Worm (Caenorhabditis elegans) whole organism, L3 larva: ENCODE measurements around the gene sra-2.
A peak's percentile ranks its signal among the peaks of the same experiment; 100 is the strongest.

ENCODE experiments used
- ZK546.5 ChIP-seq: sonication (generic microtip); optimal IDR thresholded peaks from 2 replicates; lab custom pipeline; 2017; ENCODE audit warnings: missing biosample characterization, missing genetic modification characterization
- aly-2 ChIP-seq: fragments of 150-350 bp; optimal IDR thresholded peaks from 2 replicates; lab custom pipeline; 2014; ENCODE audit warnings: missing biosample characterization, missing genetic modification characterization
- ceh-16 ChIP-seq: sonication (generic microtip); optimal IDR thresholded peaks from 2 replicates; lab custom pipeline; 2017; ENCODE audit warnings: missing biosample characterization, missing genetic modification characterization
- ceh-28 ChIP-seq: fragments of 150-350 bp; optimal IDR thresholded peaks from 2 replicates; lab custom pipeline; 2014; ENCODE audit warnings: missing biosample characterization, missing genetic modification reagents, missing genetic modification characterization
- ceh-82 ChIP-seq: fragments of 150-350 bp; optimal IDR thresholded peaks from 2 replicates; lab custom pipeline; 2014; ENCODE audit warnings: missing biosample characterization, missing genetic modification characterization
- egl-5 ChIP-seq: fragments of 150-350 bp; optimal IDR thresholded peaks from 2 replicates; lab custom pipeline; 2017; ENCODE audit warnings: missing biosample characterization, missing genetic modification reagents, missing genetic modification characterization, inconsistent platforms
- elt-1 ChIP-seq: fragments of 150-350 bp; optimal IDR thresholded peaks from 2 replicates; lab custom pipeline; 2014; ENCODE audit warnings: missing biosample characterization, missing genetic modification characterization
- elt-2 ChIP-seq: sonication (generic microtip); optimal IDR thresholded peaks from 2 replicates; lab custom pipeline; 2016; ENCODE audit warnings: missing genetic modification reagents, mild to moderate bottlenecking, missing genetic modification characterization, missing compliant biosample characterization
- elt-3 ChIP-seq, 3 experiments: fragments of 150-350 bp in 1 of 3; sonication (generic microtip) in 2 of 3; optimal IDR thresholded peaks; 2 replicates in 2 of 3; 4 replicates in 1 of 3; lab custom pipeline; 2014 to 2017; ENCODE audit warnings: missing biosample characterization in 3 of 3, missing genetic modification characterization in 3 of 3
- eor-1 ChIP-seq, 2 experiments: fragments of 150-350 bp; optimal IDR thresholded peaks; 2 replicates each; lab custom pipeline; 2014 to 2018; ENCODE audit warnings: missing biosample characterization in 2 of 2, missing genetic modification characterization in 2 of 2
- fkh-10 ChIP-seq: sonication (generic microtip); optimal IDR thresholded peaks from 2 replicates; lab custom pipeline; 2017; ENCODE audit warnings: missing biosample characterization, missing genetic modification reagents, missing genetic modification characterization
- fkh-2 ChIP-seq: fragments of 150-350 bp; optimal IDR thresholded peaks from 2 replicates; lab custom pipeline; 2014; ENCODE audit warnings: missing biosample characterization, missing genetic modification reagents, missing genetic modification characterization
- hmg-11 ChIP-seq: sonication (generic microtip); optimal IDR thresholded peaks from 2 replicates; lab custom pipeline; 2016; ENCODE audit warnings: missing genetic modification characterization, missing compliant biosample characterization
- jun-1 ChIP-seq: fragments of 150-350 bp; optimal IDR thresholded peaks from 2 replicates; lab custom pipeline; 2014; ENCODE audit warnings: missing biosample characterization, missing genetic modification reagents, missing genetic modification characterization
- lin-39 ChIP-seq: fragments of 150-350 bp; optimal IDR thresholded peaks from 2 replicates; lab custom pipeline; 2018; ENCODE audit warnings: missing biosample characterization, missing genetic modification reagents, missing genetic modification characterization
- lsy-12 ChIP-seq: sonication (generic microtip); optimal IDR thresholded peaks from 2 replicates; lab custom pipeline; 2016; ENCODE audit warnings: mild to moderate bottlenecking, missing genetic modification characterization, missing compliant biosample characterization
- mdl-1 ChIP-seq: fragments of 150-350 bp; optimal IDR thresholded peaks from 2 replicates; lab custom pipeline; 2014; ENCODE audit warnings: missing biosample characterization, missing genetic modification characterization
- nfya-1 ChIP-seq: sonication (generic microtip); optimal IDR thresholded peaks from 2 replicates; lab custom pipeline; 2017; ENCODE audit warnings: missing genetic modification characterization, mild to moderate bottlenecking, missing compliant biosample characterization, antibody characterized with exemption, moderate library complexity; ENCODE audit not compliant: insufficient read depth
- nhr-12 ChIP-seq: fragments of 150-350 bp; optimal IDR thresholded peaks from 2 replicates; lab custom pipeline; 2014; ENCODE audit warnings: missing biosample characterization, missing genetic modification characterization
- nhr-23 ChIP-seq: fragments of 150-350 bp; optimal IDR thresholded peaks from 2 replicates; lab custom pipeline; 2014; ENCODE audit warnings: missing biosample characterization, missing genetic modification reagents, missing genetic modification characterization
- nhr-237 ChIP-seq: fragments of 150-350 bp; optimal IDR thresholded peaks from 2 replicates; lab custom pipeline; 2014; ENCODE audit warnings: missing biosample characterization, missing genetic modification characterization
- nhr-43 ChIP-seq: sonication (generic microtip); optimal IDR thresholded peaks from 2 replicates; lab custom pipeline; 2016; ENCODE audit warnings: mild to moderate bottlenecking, missing genetic modification characterization, missing compliant biosample characterization; ENCODE audit not compliant: poor library complexity, severe bottlenecking
- nhr-76 ChIP-seq: fragments of 150-350 bp; sonication (generic microtip); optimal IDR thresholded peaks from 5 replicates; lab custom pipeline; 2014; ENCODE audit warnings: missing biosample characterization, missing genetic modification characterization
- nhr-77 ChIP-seq: fragments of 150-350 bp; optimal IDR thresholded peaks from 2 replicates; lab custom pipeline; 2014; ENCODE audit warnings: missing biosample characterization, missing genetic modification characterization
- pha-4 ChIP-seq: fragments of 150-350 bp; optimal IDR thresholded peaks from 2 replicates; lab custom pipeline; 2014; ENCODE audit warnings: missing biosample characterization, missing genetic modification reagents, missing genetic modification characterization
- pqm-1 ChIP-seq: fragments of 150-350 bp; optimal IDR thresholded peaks from 2 replicates; lab custom pipeline; 2017; ENCODE audit warnings: missing biosample characterization, missing genetic modification characterization, inconsistent platforms
- tbx-2 ChIP-seq: sonication (generic microtip); optimal IDR thresholded peaks from 2 replicates; lab custom pipeline; 2016; ENCODE audit warnings: mild to moderate bottlenecking, missing genetic modification characterization, missing compliant biosample characterization
- unc-62 ChIP-seq: fragments of 150-350 bp; sonication (generic microtip); optimal IDR thresholded peaks from 4 replicates; lab custom pipeline; 2014; ENCODE audit warnings: missing biosample characterization, missing genetic modification reagents, missing genetic modification characterization
- zag-1 ChIP-seq: fragments of 150-350 bp; optimal IDR thresholded peaks from 2 replicates; lab custom pipeline; 2014; ENCODE audit warnings: missing biosample characterization, missing genetic modification characterization
- ztf-4 ChIP-seq: fragments of 150-350 bp; optimal IDR thresholded peaks from 2 replicates; lab custom pipeline; 2014; ENCODE audit warnings: missing biosample characterization, missing genetic modification characterization

The sra-2 gene

DNA sequence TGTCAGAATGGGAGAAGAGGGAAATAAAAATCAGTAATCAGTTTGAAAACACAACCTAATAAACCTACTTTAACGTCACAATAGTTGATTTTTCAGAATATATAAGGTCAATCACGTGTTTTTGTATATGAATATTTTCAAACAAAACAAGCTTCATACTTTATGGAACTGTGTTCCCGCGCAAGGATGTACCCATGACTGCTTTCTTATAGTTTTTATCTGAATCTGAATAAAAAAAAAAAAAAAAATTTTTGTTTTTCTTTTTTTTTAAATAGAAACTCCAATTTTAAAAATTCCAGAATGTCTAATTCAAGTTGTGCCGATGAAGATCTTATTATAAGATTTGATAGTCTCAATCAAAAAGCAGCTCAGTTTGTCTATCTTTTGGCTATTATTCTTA lies at the start of gene sra-2:
Gene sra-2, plus strand, starts transcription at position 301 of the 400 bp plus-strand sequence.
- TF ChIP-seq eor-1 (tag; optimal IDR thresholded peaks at IDR 0.05; lab: Kevin White, UChicago) (no peak), aly-2 (no peak), fkh-10 (GFP tag; lab: Kevin White, UChicago) (no peak), nhr-43 (tag; lab: Kevin White, UChicago) (no peak), elt-2 (tag; lab: Kevin White, UChicago) (no peak), lin-39 (no peak), lsy-12 (no peak), ceh-28 (tag; lab: Kevin White, UChicago) (no peak), zag-1 (tag; lab: Kevin White, UChicago) (no peak), nhr-12 (no peak), jun-1 (tag; lab: Kevin White, UChicago) (no peak), elt-3 (tag; optimal IDR thresholded peaks at IDR 0.05; lab: Kevin White, UChicago) (no peak), mdl-1 (tag; lab: Kevin White, UChicago) (no peak), ceh-82 (tag; lab: Kevin White, UChicago) (no peak), tbx-2 (tag; lab: Kevin White, UChicago) (no peak), nhr-77 (tag; lab: Kevin White, UChicago) (no peak), egl-5 (tag; lab: Kevin White, UChicago) (no peak), fkh-2 (tag; lab: Kevin White, UChicago) (no peak)

DNA sequence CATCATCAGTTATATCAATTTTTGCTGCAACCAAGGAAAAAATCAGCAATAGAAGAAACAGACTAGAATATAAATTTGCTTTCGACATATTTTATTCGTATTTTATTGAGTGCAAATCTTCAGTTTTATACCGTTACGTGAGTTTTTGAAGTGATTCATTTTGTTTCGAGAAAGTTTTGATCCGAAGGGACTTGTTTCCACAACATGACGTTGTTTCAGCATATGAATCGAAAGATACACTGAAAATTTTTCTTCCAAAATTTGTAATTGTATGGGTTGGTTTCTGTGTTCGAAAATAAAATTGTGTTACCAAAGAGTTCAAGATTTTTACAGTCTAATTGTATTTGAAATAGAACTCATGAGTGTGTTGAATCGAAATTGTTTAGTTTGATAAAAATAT lies 48.6 kb upstream of the sra-2 start, which contains the start of gene T19H5.7:
Gene T19H5.7, minus strand, starts transcription at position 101 of the 400 bp plus-strand sequence.
- no peak for TF ChIP-seq pqm-1 (tag; lab: Kevin White, UChicago)
- TF ChIP-seq nhr-12 = no peak
- no peak for TF ChIP-seq nfya-1 (tag; lab: Kevin White, UChicago)
- TF ChIP-seq ceh-28 (tag; lab: Kevin White, UChicago) = no peak
- TF ChIP-seq zag-1 (tag; lab: Kevin White, UChicago) = no peak
- no peak for TF ChIP-seq nhr-23
- TF ChIP-seq elt-3 (tag; optimal IDR thresholded peaks at IDR 0.05; lab: Kevin White, UChicago) = no peak
- no peak for TF ChIP-seq elt-1
- no peak for TF ChIP-seq nhr-77 (tag; lab: Kevin White, UChicago)
- TF ChIP-seq aly-2 = no peak
- no peak for TF ChIP-seq lin-39
- no peak for TF ChIP-seq ztf-4 (tag; lab: Kevin White, UChicago)
- TF ChIP-seq tbx-2 (tag; lab: Kevin White, UChicago) = no peak
- TF ChIP-seq nhr-237 = no peak
- TF ChIP-seq hmg-11 (tag; lab: Kevin White, UChicago) = no peak

DNA sequence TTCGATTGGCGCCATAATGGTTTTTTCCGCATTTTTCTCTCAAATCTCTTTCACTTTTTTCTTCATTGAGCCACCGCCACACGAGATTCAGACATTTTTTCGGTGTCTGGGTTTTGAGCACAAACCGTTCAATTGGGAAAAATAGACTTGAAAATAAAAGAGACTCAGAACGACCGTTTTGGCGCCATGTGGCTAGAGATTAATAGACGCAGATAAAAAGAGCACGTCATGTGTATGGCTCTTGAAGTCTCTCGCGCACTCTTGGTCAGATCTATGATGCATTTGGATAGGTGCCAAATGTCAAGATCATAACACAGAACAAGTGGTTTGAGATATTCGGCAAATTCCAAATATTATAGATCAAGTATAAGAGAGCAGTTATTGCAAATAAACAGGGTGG lies 47.2 kb upstream of the sra-2 start:
- peak; percentile 73 for TF ChIP-seq pha-4
- no peak for TF ChIP-seq nhr-76 (tag; lab: Kevin White, UChicago)
- no peak for TF ChIP-seq ceh-28 (tag; lab: Kevin White, UChicago)
- no peak for TF ChIP-seq hmg-11 (tag; lab: Kevin White, UChicago)

DNA sequence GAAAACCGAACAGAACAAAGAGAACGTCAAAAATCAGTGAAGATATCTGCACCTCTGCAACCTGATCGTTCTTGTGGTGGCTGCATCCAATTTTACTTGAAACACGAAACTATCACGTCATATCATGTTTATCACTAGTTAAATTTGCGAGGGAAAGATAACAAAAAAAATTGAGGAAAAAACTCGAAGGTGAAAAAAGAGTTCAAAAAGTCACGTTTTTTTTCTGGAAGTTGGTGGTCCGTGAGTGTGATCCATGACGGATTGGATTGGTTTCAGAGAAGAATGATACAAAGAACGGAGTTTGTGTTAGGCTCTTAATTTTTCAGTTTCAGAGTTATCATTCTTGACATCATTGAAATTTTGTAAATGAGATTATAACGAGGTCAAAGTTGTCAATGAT lies 46.1 kb upstream of the sra-2 start:
- TF ChIP-seq pqm-1 (tag; lab: Kevin White, UChicago) (peak; percentile 33), ZK546.5 (tag; lab: Kevin White, UChicago) (no peak), elt-2 (tag; lab: Kevin White, UChicago) (peak; percentile 71)

DNA sequence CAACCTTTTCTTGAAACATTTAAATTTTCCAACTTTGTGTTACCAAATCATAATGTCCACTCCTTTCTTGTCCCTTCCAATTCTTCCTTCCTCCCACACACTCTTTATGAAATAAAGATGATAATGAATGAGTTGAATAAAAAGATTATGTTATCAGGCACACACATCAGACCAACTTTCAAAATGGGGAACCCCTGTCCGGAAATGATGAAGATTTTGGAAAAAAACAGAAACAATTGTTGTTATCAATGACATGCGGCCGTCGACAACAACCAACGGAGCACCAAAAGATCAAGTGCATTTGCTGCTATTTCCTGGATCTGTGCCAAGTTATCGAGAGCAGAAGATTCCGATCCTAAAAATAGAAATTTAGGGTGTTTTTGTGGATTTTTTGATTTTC lies 45.2 kb upstream of the sra-2 start:
- TF ChIP-seq ceh-16 = no peak
- peak; percentile 72 for TF ChIP-seq elt-2 (tag; lab: Kevin White, UChicago)
- peak; percentile 71 for TF ChIP-seq pqm-1 (tag; lab: Kevin White, UChicago)
- TF ChIP-seq jun-1 (tag; lab: Kevin White, UChicago) = peak; percentile 22
- TF ChIP-seq unc-62 (GFP tag; lab: Kevin White, UChicago) = no peak

DNA sequence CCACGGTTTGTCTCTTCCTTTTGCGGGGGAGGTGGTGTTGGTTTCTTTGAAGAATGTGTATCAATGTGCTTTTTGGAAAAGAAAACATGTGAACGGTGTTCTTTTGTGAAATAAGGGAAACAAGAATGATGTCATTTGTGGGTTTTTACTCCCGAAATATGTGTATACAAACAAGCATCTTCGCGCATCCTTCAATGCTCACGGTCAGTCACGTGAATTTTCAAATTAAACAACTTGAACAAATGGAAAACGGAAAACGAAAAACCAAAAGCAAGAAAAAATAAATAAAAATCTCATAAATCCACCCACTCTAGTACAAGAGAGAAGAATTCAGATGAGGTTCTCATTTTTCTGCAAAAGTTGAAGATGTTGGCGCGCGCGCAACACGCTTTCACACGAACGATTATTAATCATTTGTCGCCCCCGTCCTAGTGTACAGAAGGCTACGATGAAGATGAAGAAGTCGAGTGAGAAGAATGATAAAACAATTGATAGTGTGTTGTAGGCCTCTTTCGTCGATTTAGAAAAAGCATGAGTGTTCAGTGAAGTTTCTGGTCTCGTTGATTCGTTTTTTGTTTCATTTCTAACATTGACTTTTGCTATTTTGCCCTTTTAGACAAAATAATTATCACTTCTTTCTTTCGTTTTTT lies 43.4 kb upstream of the sra-2 start:
- TF ChIP-seq pha-4 = peak; percentile 91
- no peak for TF ChIP-seq nhr-12
